Worm (Caenorhabditis elegans): ENCODE data around the gene C54D2.6.

ce11 chrX:7873350-7873749, 26.0 kb upstream of the C54D2.6 start:
- TF ChIP-seq R02D3.7 (tag; optimal IDR thresholded peaks at IDR 0.05), result no peak
- no peak for TF ChIP-seq nhr-237 (tag; optimal IDR thresholded peaks at IDR 0.05)
- TF ChIP-seq nhr-11 (tag; optimal IDR thresholded peaks at IDR 0.05), result no peak
- no peak for TF ChIP-seq F49E8.2 (tag; optimal IDR thresholded peaks at IDR 0.05; ENCODE audit: borderline replicate concordance)
- no peak for TF ChIP-seq ama-1 (optimal IDR thresholded peaks at IDR 0.05)
- no peak for TF ChIP-seq nhr-77 (tag; optimal IDR thresholded peaks at IDR 0.05)
- TF ChIP-seq T20F7.1 (GFP tag; optimal IDR thresholded peaks at IDR 0.05), result no peak
- TF ChIP-seq ztf-11 (tag; optimal IDR thresholded peaks at IDR 0.05), result no peak
- no peak for TF ChIP-seq tra-1 (GFP tag; IDR thresholded peaks at IDR 0.05)
- TF ChIP-seq lin-38 (GFP tag; IDR thresholded peaks at IDR 0.05), result no peak
